Fruit fly (Drosophila melanogaster): ENCODE results near the gene mRpL9.
A peak's percentile ranks its signal among the peaks of the same experiment; 100 is the strongest.

mRpL9 gene

DNA sequence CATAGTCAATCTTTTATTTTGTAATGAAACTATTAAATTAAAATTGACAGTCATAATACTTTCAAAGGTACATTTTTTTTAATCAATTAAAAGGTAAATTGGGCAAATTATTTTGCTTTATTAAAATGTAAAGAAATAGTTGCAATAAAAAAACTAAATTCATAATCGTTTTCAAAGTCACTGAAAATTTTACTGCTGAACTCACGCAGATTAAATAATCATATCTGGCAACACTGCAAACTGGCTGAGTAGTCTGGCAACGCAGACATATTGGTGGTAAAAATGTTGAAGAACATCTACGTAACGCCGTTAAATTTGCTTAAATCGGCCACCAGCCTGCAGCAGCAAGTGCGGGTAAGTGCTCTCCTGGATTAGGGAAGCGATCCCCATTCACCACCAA, at the start of gene mRpL9:
TSS of gene mRpL9 (plus strand) at position 267 of the 400 bp plus-strand sequence.
- TF ChIP-seq Poxn (GFP tag; IDR thresholded peaks at IDR 0.05) (no peak), sisA (GFP tag; IDR thresholded peaks at IDR 0.05) (no peak), Antp (GFP tag; optimal IDR thresholded peaks at IDR 0.05) (peak; percentile 17), trem (tag; optimal IDR thresholded peaks at IDR 0.05) (peak; percentile 67), CG11398 (GFP tag; optimal IDR thresholded peaks at IDR 0.05) (no peak), usp (GFP tag; optimal IDR thresholded peaks at IDR 0.05) (no peak), bcd (GFP tag; optimal IDR thresholded peaks at IDR 0.05) (no peak), mam (GFP tag; optimal IDR thresholded peaks at IDR 0.05) (peak; percentile 40), pan (optimal IDR thresholded peaks at IDR 0.05) (no peak), pan (GFP tag; optimal IDR thresholded peaks at IDR 0.05 in 1 of 2, IDR thresholded peaks at IDR 0.05 in 1 of 2) (peak in 1 of 2 experiments; percentile 16), slbo (GFP tag; IDR thresholded peaks at IDR 0.05) (peak; percentile 63), CG13287 (GFP tag; IDR thresholded peaks at IDR 0.05; ENCODE audit: partially characterized antibody) (no peak), Hmr (GFP tag; optimal IDR thresholded peaks at IDR 0.05) (no peak), CG2712 (tag; optimal IDR thresholded peaks at IDR 0.05) (peak; percentile 34), Dref (GFP tag; IDR thresholded peaks at IDR 0.05) (peak; percentile 29; the same call in 1 of the 2 replicates), CG17829 (tag; optimal IDR thresholded peaks at IDR 0.05) (peak; percentile 32), gfzf (GFP tag; optimal IDR thresholded peaks at IDR 0.05) (peak; percentile 31), aop (GFP tag; IDR thresholded peaks at IDR 0.05) (no peak), tin (GFP tag; optimal IDR thresholded peaks at IDR 0.05) (peak; percentile 20), YL-1 (GFP tag; optimal IDR thresholded peaks at IDR 0.05) (peak; percentile 58), ind (GFP tag; optimal IDR thresholded peaks at IDR 0.05) (peak; percentile 21), CG32532 (GFP tag; IDR thresholded peaks at IDR 0.05) (peak; percentile 51; the same call in 1 of the 2 replicates), Side (GFP tag; optimal IDR thresholded peaks at IDR 0.05) (no peak), CG31441 (GFP tag; IDR thresholded peaks at IDR 0.05) (peak; percentile 98), Fer1 (GFP tag; optimal IDR thresholded peaks at IDR 0.05) (peak; percentile 20), maf-S (GFP tag; optimal IDR thresholded peaks at IDR 0.05) (no peak), CG12155 (GFP tag; optimal IDR thresholded peaks at IDR 0.05) (peak; percentile 65), kah (GFP tag; optimal IDR thresholded peaks at IDR 0.05) (no peak), CG17568 (GFP tag; optimal IDR thresholded peaks at IDR 0.05) (no peak), CG31388 (GFP tag; optimal IDR thresholded peaks at IDR 0.05) (no peak), sug (tag; optimal IDR thresholded peaks at IDR 0.05) (peak; percentile 34), en (GFP tag; optimal IDR thresholded peaks at IDR 0.05) (no peak), insv (GFP tag; optimal IDR thresholded peaks at IDR 0.05) (peak in 1 of 2 experiments; percentile 4), sd (tag; optimal IDR thresholded peaks at IDR 0.05) (no peak), BtbVII (GFP tag; optimal IDR thresholded peaks at IDR 0.05) (no peak), CG16813 (GFP tag; IDR thresholded peaks at IDR 0.05; ENCODE audit: partially characterized antibody) (no peak), CG1603 (tag; optimal IDR thresholded peaks at IDR 0.05) (peak; percentile 61), CG17361 (GFP tag; IDR thresholded peaks at IDR 0.05) (no peak; the same call in 2 of the 3 replicates), nmo (GFP tag; optimal IDR thresholded peaks at IDR 0.05) (peak; percentile 34), Ets65A (GFP tag) (no peak), ci (GFP tag; IDR thresholded peaks at IDR 0.05) (0 out of 3 replicates have a peak, but pooled peaks have one; percentile 37), tx (GFP tag; optimal IDR thresholded peaks at IDR 0.05) (no peak), Drgx (GFP tag; IDR thresholded peaks at IDR 0.05) (no peak), ttk (GFP tag; IDR thresholded peaks at IDR 0.05) (no peak), klu (GFP tag; IDR thresholded peaks at IDR 0.05) (no peak), CoRest (tag; optimal IDR thresholded peaks at IDR 0.05) (peak; percentile 39), Myb (GFP tag; optimal IDR thresholded peaks at IDR 0.05) (peak; percentile 77), Vsx1 (GFP tag; optimal IDR thresholded peaks at IDR 0.05) (no peak), odd (GFP tag; optimal IDR thresholded peaks at IDR 0.05) (no peak), Hr78 (GFP tag; optimal IDR thresholded peaks at IDR 0.05) (no peak), MESR4 (GFP tag; optimal IDR thresholded peaks at IDR 0.05) (peak; percentile 63), CG12769 (tag; optimal IDR thresholded peaks at IDR 0.05) (no peak)
